Fruit fly (Drosophila melanogaster) whole organism, embryonic: Measurements from ENCODE around the gene Osi20.

ENCODE experiments used
- CG10209 ChIP-seq: fragments of 200-800 bp; sonication (Bioruptor generic); optimal IDR thresholded peaks from 3 replicates; lab custom pipeline; 2017; ENCODE audit warnings: missing biosample characterization, mild to moderate bottlenecking, missing genetic modification characterization, missing genetic modification reagents
- CG13287 ChIP-seq: fragments of 200-800 bp; sonication (Bioruptor generic); IDR thresholded peaks from 2 replicates; pipeline ENCODE4 v1.3.6; 2022; ENCODE audit warnings: missing biosample characterization, missing genetic modification characterization; ENCODE audit not compliant: partially characterized antibody
- CG13424 ChIP-seq: fragments of 200-800 bp; sonication (Bioruptor generic); optimal IDR thresholded peaks from 2 replicates; lab custom pipeline; 2019; ENCODE audit warnings: missing biosample characterization, mild to moderate bottlenecking, missing genetic modification characterization, moderate library complexity
- CG14050 ChIP-seq: fragments of 200-800 bp; sonication (Bioruptor generic); IDR thresholded peaks from 3 replicates; pipeline ENCODE4 v1.3.6; 2022; ENCODE audit warnings: missing biosample characterization, missing genetic modification characterization
- CG14441 ChIP-seq: fragments of 200-800 bp; sonication (Bioruptor generic); IDR thresholded peaks from 2 replicates; pipeline ENCODE4 v1.3.6; 2022; ENCODE audit warnings: missing biosample characterization, missing genetic modification characterization
- CG14667 ChIP-seq: fragments of 200-800 bp; sonication (Bioruptor generic); IDR thresholded peaks from 2 replicates; pipeline ENCODE4 v1.3.6; 2022; ENCODE audit warnings: missing biosample characterization, missing genetic modification characterization
- CG14710 ChIP-seq: fragments of 200-800 bp; sonication (Bioruptor generic); optimal IDR thresholded peaks from 3 replicates; lab custom pipeline; 2019; ENCODE audit warnings: missing biosample characterization, mild to moderate bottlenecking, missing genetic modification characterization, moderate library complexity
- CG15011 ChIP-seq: fragments of 200-800 bp; sonication (Bioruptor generic); optimal IDR thresholded peaks from 3 replicates; lab custom pipeline; 2018; ENCODE audit warnings: missing biosample characterization, mild to moderate bottlenecking, missing genetic modification characterization
- CG1603 ChIP-seq: fragments of 200-800 bp; sonication (Bioruptor generic); optimal IDR thresholded peaks from 2 replicates; lab custom pipeline; 2019; ENCODE audit warnings: missing biosample characterization, mild to moderate bottlenecking, missing genetic modification characterization, moderate library complexity
- CG1647 ChIP-seq: fragments of 200-800 bp; sonication (Bioruptor generic); optimal IDR thresholded peaks from 3 replicates; lab custom pipeline; 2016; ENCODE audit warnings: missing biosample characterization, missing genetic modification characterization
- CG16815 ChIP-seq: fragments of 200-800 bp; sonication (Bioruptor generic); optimal IDR thresholded peaks from 3 replicates; lab custom pipeline; 2017; ENCODE audit warnings: missing biosample characterization, mild to moderate bottlenecking, missing genetic modification characterization
- CG17359 ChIP-seq: fragments of 200-800 bp; sonication (Bioruptor generic); optimal IDR thresholded peaks from 3 replicates; lab custom pipeline; 2018; ENCODE audit warnings: missing biosample characterization, mild to moderate bottlenecking, missing genetic modification characterization, moderate library complexity
- CG18262 ChIP-seq: fragments of 200-800 bp; optimal IDR thresholded peaks from 3 replicates; lab custom pipeline; 2019; ENCODE audit warnings: missing biosample characterization, mild to moderate bottlenecking, missing genetic modification characterization, moderate library complexity
- CG31441 ChIP-seq: fragments of 200-800 bp; sonication (Bioruptor generic); IDR thresholded peaks from 2 replicates; pipeline ENCODE4 v1.3.6; 2022; ENCODE audit warnings: missing biosample characterization, missing genetic modification characterization
- CG3407 ChIP-seq: fragments of 200-800 bp; sonication (Bioruptor generic); optimal IDR thresholded peaks from 2 replicates; lab custom pipeline; 2018; ENCODE audit warnings: missing biosample characterization, mild to moderate bottlenecking, missing genetic modification characterization
- CG34224 ChIP-seq: fragments of 200-800 bp; sonication (Bioruptor generic); IDR thresholded peaks from 3 replicates; pipeline ENCODE4 v1.3.6; 2022; ENCODE audit warnings: missing biosample characterization, missing genetic modification characterization; ENCODE audit not compliant: partially characterized antibody
- CG3847 ChIP-seq: fragments of 200-800 bp; sonication (Bioruptor generic); IDR thresholded peaks from 2 replicates; pipeline ENCODE4 v1.3.6; 2022; ENCODE audit warnings: missing biosample characterization, missing genetic modification characterization
- CG9437 ChIP-seq: fragments of 200-800 bp; sonication (Bioruptor generic); optimal IDR thresholded peaks from 2 replicates; lab custom pipeline; 2018; ENCODE audit warnings: missing biosample characterization, mild to moderate bottlenecking, missing genetic modification characterization
- CG9797 ChIP-seq: fragments of 200-800 bp; sonication (Bioruptor generic); optimal IDR thresholded peaks from 3 replicates; lab custom pipeline; 2018; ENCODE audit warnings: missing biosample characterization, mild to moderate bottlenecking, missing genetic modification characterization
- CoRest ChIP-seq: fragments of 200-800 bp; sonication (Bioruptor generic); optimal IDR thresholded peaks from 3 replicates; lab custom pipeline; 2018; ENCODE audit warnings: missing biosample characterization, mild to moderate bottlenecking, missing genetic modification characterization, moderate library complexity
- Dll ChIP-seq: fragments of 200-800 bp; sonication (Bioruptor generic); IDR thresholded peaks from 4 replicates; pipeline ENCODE4 v1.3.6; 2022; ENCODE audit warnings: missing biosample characterization, missing genetic modification characterization; ENCODE audit not compliant: partially characterized antibody
- Fer1 ChIP-seq: fragments of 200-800 bp; sonication (Bioruptor generic); optimal IDR thresholded peaks from 2 replicates; lab custom pipeline; 2017; ENCODE audit warnings: missing biosample characterization, mild to moderate bottlenecking, missing genetic modification characterization
- HHEX ChIP-seq: fragments of 200-800 bp; sonication (Bioruptor generic); optimal IDR thresholded peaks from 3 replicates; lab custom pipeline; 2017; ENCODE audit warnings: missing biosample characterization, mild to moderate bottlenecking, missing genetic modification characterization, missing genetic modification reagents
- Hr51 ChIP-seq, 2 experiments: fragments of 200-800 bp; sonication (Bioruptor generic); optimal IDR thresholded peaks; 2 replicates in 1 of 2; 3 replicates in 1 of 2; lab custom pipeline; 2016 to 2018; ENCODE audit warnings: missing biosample characterization in 2 of 2, missing genetic modification characterization in 2 of 2, mild to moderate bottlenecking in 1 of 2, moderate library complexity in 1 of 2
- Nf-YA ChIP-seq: fragments of 200-800 bp; sonication (Bioruptor generic); IDR thresholded peaks from 2 replicates; pipeline ENCODE4 v1.3.6; 2022; ENCODE audit warnings: missing biosample characterization, missing genetic modification characterization
- Trl ChIP-seq, 3 experiments: fragments of >200 bp in 2 of 3; fragments of 200-800 bp in 1 of 3; sonication (Bioruptor generic) in 1 of 3; optimal IDR thresholded peaks; 2 replicates in 1 of 3; 3 replicates in 2 of 3; lab custom pipeline; 2016 to 2017; ENCODE audit warnings: missing biosample characterization in 1 of 3, missing genetic modification characterization in 1 of 3
- Xrp1 ChIP-seq: fragments of 200-800 bp; sonication (Bioruptor generic); IDR thresholded peaks from 2 replicates; pipeline ENCODE4 v1.3.6; 2022; ENCODE audit warnings: missing biosample characterization, missing genetic modification characterization
- az2 ChIP-seq: fragments of 200-800 bp; sonication (Bioruptor generic); optimal IDR thresholded peaks from 3 replicates; lab custom pipeline; 2016; ENCODE audit warnings: missing biosample characterization, missing genetic modification characterization
- crol ChIP-seq: fragments of 200-800 bp; sonication (Bioruptor generic); IDR thresholded peaks from 2 replicates; pipeline ENCODE4 v1.3.6; 2022; ENCODE audit warnings: missing biosample characterization, missing genetic modification characterization
- fd96Cb ChIP-seq: fragments of 200-800 bp; sonication (Bioruptor generic); optimal IDR thresholded peaks from 2 replicates; lab custom pipeline; 2018; ENCODE audit warnings: missing biosample characterization, mild to moderate bottlenecking, missing genetic modification characterization, moderate library complexity
- hbn ChIP-seq: fragments of 200-800 bp; sonication (Bioruptor generic); IDR thresholded peaks from 2 replicates; pipeline ENCODE4 v1.3.6; 2022; ENCODE audit warnings: missing biosample characterization, missing genetic modification characterization; ENCODE audit not compliant: partially characterized antibody
- lab ChIP-seq: fragments of 200-800 bp; sonication (Bioruptor generic); optimal IDR thresholded peaks from 3 replicates; lab custom pipeline; 2017; ENCODE audit warnings: missing biosample characterization, missing genetic modification characterization, mild to moderate bottlenecking, moderate library complexity, missing genetic modification reagents
- lbe ChIP-seq: fragments of 200-800 bp; sonication (Bioruptor generic); optimal IDR thresholded peaks from 2 replicates; lab custom pipeline; 2016; ENCODE audit warnings: missing biosample characterization, mild to moderate bottlenecking, missing genetic modification characterization
- lola ChIP-seq, 3 experiments: fragments of >200 bp in 2 of 3; fragments of 200-800 bp in 1 of 3; sonication (Bioruptor generic) in 1 of 3; optimal IDR thresholded peaks; 2 replicates each; lab custom pipeline; 2017 to 2019; ENCODE audit warnings: missing biosample characterization in 3 of 3, missing genetic modification characterization in 3 of 3, mild to moderate bottlenecking in 1 of 3, moderate library complexity in 1 of 3
- mam ChIP-seq: fragments of 200-800 bp; sonication (Bioruptor generic); optimal IDR thresholded peaks from 3 replicates; lab custom pipeline; 2016; ENCODE audit warnings: missing biosample characterization, missing genetic modification characterization
- otp ChIP-seq: fragments of 200-800 bp; sonication (Bioruptor generic); IDR thresholded peaks from 3 replicates; pipeline ENCODE4, ENCODE4 v1.3.6; 2022; ENCODE audit warnings: missing biosample characterization, missing genetic modification characterization
- ranshi ChIP-seq: fragments of 200-800 bp; sonication (Bioruptor generic); IDR thresholded peaks from 2 replicates; pipeline ENCODE4 v1.3.6; 2022; ENCODE audit warnings: missing biosample characterization, missing genetic modification characterization

Gene Osi20

dm6 chr3R:6352893-6353623 is 13.2 kb downstream of the Osi20 start (continued):
- TF ChIP-seq Fer1 (no peak), CG18262 (peak; percentile 59), lab (GFP tag; lab: Kevin White, UChicago) (no peak), CG31441 (GFP tag; lab: Robert Waterston, UW) (peak; percentile 29; the same call in 1 of the 2 replicates), CG14667 (GFP tag; lab: Robert Waterston, UW) (no peak), CG9797 (no peak), Nf-YA (no peak), otp (GFP tag; lab: Robert Waterston, UW) (0 out of 3 replicates have a peak, but pooled peaks have one; percentile 9), CG14050 (GFP tag; lab: Robert Waterston, UW) (no peak), lola (GFP tag; optimal IDR thresholded peaks at IDR 0.05; lab: Kevin White, UChicago) (peak in 1 of 3 experiments; percentile 40), ranshi (GFP tag; lab: Robert Waterston, UW) (no peak), Trl (optimal IDR thresholded peaks at IDR 0.05; lab: Kevin White, UChicago) (peak in 1 of 2 experiments; percentile 37), Trl (GFP tag; optimal IDR thresholded peaks at IDR 0.05; lab: Kevin White, UChicago) (no peak), CG13424 (tag; lab: Kevin White, UChicago) (peak; percentile 57), lbe (no peak), CG34224 (GFP tag; lab: Robert Waterston, UW) (no peak), CG9437 (GFP tag; lab: Kevin White, UChicago) (peak; percentile 48), CG15011 (GFP tag; lab: Kevin White, UChicago) (no peak), Hr51 (GFP tag; optimal IDR thresholded peaks at IDR 0.05; lab: Kevin White, UChicago) (peak in 1 of 2 experiments; percentile 66), CG1647 (GFP tag; lab: Kevin White, UChicago) (peak; percentile 5), Xrp1 (GFP tag; lab: Robert Waterston, UW) (peak; percentile 38; the same call in 1 of the 2 replicates), HHEX (GFP tag; lab: Kevin White, UChicago) (peak; percentile 20), CG14710 (tag; lab: Kevin White, UChicago) (peak; percentile 17), CG16815 (GFP tag; lab: Kevin White, UChicago) (peak; percentile 32), crol (GFP tag; lab: Robert Waterston, UW) (peak; percentile 87), CG17359 (peak; percentile 48), CoRest (tag; lab: Kevin White, UChicago) (peak; percentile 44), mam (GFP tag; lab: Kevin White, UChicago) (peak; percentile 11), CG3847 (GFP tag; lab: Robert Waterston, UW) (no peak), hbn (GFP tag; lab: Robert Waterston, UW) (no peak), CG10209 (peak; percentile 40), fd96Cb (tag; lab: Kevin White, UChicago) (peak; percentile 30), CG3407 (GFP tag; lab: Kevin White, UChicago) (no peak), Dll (GFP tag; lab: Robert Waterston, UW) (no peak), CG13287 (no peak), az2 (peak; percentile 25), CG14441 (GFP tag; lab: Robert Waterston, UW) (no peak), CG1603 (tag; lab: Kevin White, UChicago) (peak; percentile 33)
